Fruit fly (Drosophila melanogaster) S2 (cell line): ENCODE results near the gene CG31917.

ENCODE experiments used
- CG8478 ChIP-seq: fragments of >200 bp; optimal IDR thresholded peaks from 2 replicates; lab custom pipeline; 2018
- CTCF ChIP-seq, 2 experiments: fragments of >200 bp; optimal IDR thresholded peaks; 2 replicates each; lab custom pipeline; 2018

DNA sequence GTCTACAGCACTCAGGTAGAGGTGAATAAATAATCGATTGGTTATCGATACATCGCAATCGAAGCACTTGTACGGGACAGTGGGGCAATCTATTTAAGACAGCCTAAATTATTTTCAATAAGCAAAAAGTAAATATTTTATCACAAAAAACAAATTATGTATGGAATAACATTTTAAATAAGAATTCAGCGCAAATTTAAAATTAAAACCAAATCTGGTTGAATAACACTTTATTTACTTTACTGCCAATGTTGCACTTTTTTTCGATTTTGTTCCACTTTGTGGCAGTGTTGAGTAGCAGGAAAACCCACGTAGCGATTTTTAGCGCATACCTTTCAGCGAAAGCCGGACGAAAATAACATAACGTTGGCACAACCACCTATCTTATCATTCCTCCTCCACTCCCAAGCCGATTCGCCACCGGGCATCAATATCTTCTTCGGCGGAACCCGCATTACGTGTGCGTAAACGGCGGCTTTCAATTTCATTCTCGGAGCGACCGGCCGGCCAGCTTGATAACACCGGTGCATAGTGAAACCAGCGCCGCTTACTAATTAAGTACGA lies 33.6 kb downstream of the CG31917 start, which contains the start of the genes Gmd and CG3792:
- TF ChIP-seq CG8478 (lab: Kevin White, UChicago) (no peak), CTCF (optimal IDR thresholded peaks at IDR 0.05; lab: Kevin White, UChicago) (no peak)
